Fruit fly (Drosophila melanogaster) whole organism, prepupa: Measurements from ENCODE around the gene Dhdds.

ENCODE experiments used
- Blimp-1 ChIP-seq: fragments of 200-800 bp; sonication (Bioruptor generic); optimal IDR thresholded peaks from 3 replicates; lab custom pipeline; 2017; ENCODE audit warnings: missing biosample characterization, missing genetic modification characterization, mild to moderate bottlenecking, moderate library complexity, missing genetic modification reagents
- CG10631 ChIP-seq: fragments of 200-800 bp; sonication (Bioruptor generic); optimal IDR thresholded peaks from 2 replicates; lab custom pipeline; 2016; ENCODE audit warnings: missing biosample characterization, missing genetic modification characterization
- CG10669 ChIP-seq: fragments of 200-800 bp; sonication (Bioruptor generic); optimal IDR thresholded peaks from 3 replicates; lab custom pipeline; 2018; ENCODE audit warnings: missing biosample characterization, mild to moderate bottlenecking, missing genetic modification characterization, moderate library complexity
- CG11902 ChIP-seq: fragments of 200-800 bp; sonication (Bioruptor generic); optimal IDR thresholded peaks from 3 replicates; lab custom pipeline; 2016; ENCODE audit warnings: missing biosample characterization, missing genetic modification characterization
- CG3032 ChIP-seq: fragments of 200-800 bp; optimal IDR thresholded peaks from 2 replicates; lab custom pipeline; 2019; ENCODE audit warnings: missing biosample characterization, mild to moderate bottlenecking, missing genetic modification characterization, moderate library complexity
- CG31627 ChIP-seq: fragments of 200-800 bp; sonication (Bioruptor generic); optimal IDR thresholded peaks from 3 replicates; lab custom pipeline; 2016; ENCODE audit warnings: missing biosample characterization, missing genetic modification characterization
- CG32006 ChIP-seq: fragments of 200-800 bp; sonication (Bioruptor generic); optimal IDR thresholded peaks from 3 replicates; lab custom pipeline; 2017; ENCODE audit warnings: missing biosample characterization, mild to moderate bottlenecking, missing genetic modification characterization
- CG34406 ChIP-seq: fragments of 200-800 bp; sonication (Bioruptor generic); optimal IDR thresholded peaks from 3 replicates; lab custom pipeline; 2016; ENCODE audit warnings: missing biosample characterization, missing genetic modification characterization
- CG3919 ChIP-seq: fragments of 200-800 bp; sonication (Bioruptor generic); optimal IDR thresholded peaks from 3 replicates; lab custom pipeline; 2016; ENCODE audit warnings: missing biosample characterization, missing genetic modification characterization
- CG4318 ChIP-seq: fragments of 200-800 bp; sonication (Bioruptor generic); optimal IDR thresholded peaks from 3 replicates; lab custom pipeline; 2017; ENCODE audit warnings: missing biosample characterization, mild to moderate bottlenecking, missing genetic modification characterization
- CG6276 ChIP-seq: fragments of 200-800 bp; sonication (Bioruptor generic); optimal IDR thresholded peaks from 2 replicates; lab custom pipeline; 2017; ENCODE audit warnings: missing biosample characterization, mild to moderate bottlenecking, missing genetic modification characterization
- CG6792 ChIP-seq: fragments of 200-800 bp; sonication (Bioruptor generic); optimal IDR thresholded peaks from 3 replicates; lab custom pipeline; 2016; ENCODE audit warnings: missing biosample characterization, missing genetic modification characterization
- CG6808 ChIP-seq: fragments of 200-800 bp; sonication (Bioruptor generic); optimal IDR thresholded peaks from 3 replicates; lab custom pipeline; 2017; ENCODE audit warnings: missing biosample characterization, missing genetic modification characterization, mild to moderate bottlenecking, moderate library complexity, missing genetic modification reagents
- CG6854 ChIP-seq: fragments of 200-800 bp; sonication (Bioruptor generic); optimal IDR thresholded peaks from 2 replicates; lab custom pipeline; 2017; ENCODE audit warnings: missing biosample characterization, mild to moderate bottlenecking, missing genetic modification characterization
- CG7368 ChIP-seq: fragments of 200-800 bp; sonication (Bioruptor generic); optimal IDR thresholded peaks from 3 replicates; lab custom pipeline; 2016; ENCODE audit warnings: missing biosample characterization, missing genetic modification characterization
- CG8119 ChIP-seq: fragments of 200-800 bp; sonication (Bioruptor generic); IDR thresholded peaks from 3 replicates; pipeline ENCODE4 v1.3.6; 2022; ENCODE audit warnings: missing biosample characterization, missing genetic modification characterization
- CG8319 ChIP-seq: fragments of 200-800 bp; sonication (Bioruptor generic); optimal IDR thresholded peaks from 3 replicates; lab custom pipeline; 2016; ENCODE audit warnings: missing biosample characterization, missing genetic modification characterization
- CG8632 ChIP-seq: fragments of 200-800 bp; sonication (Bioruptor generic); optimal IDR thresholded peaks from 3 replicates; lab custom pipeline; 2016; ENCODE audit warnings: missing biosample characterization, missing genetic modification characterization
- Eip75B ChIP-seq: fragments of 200-800 bp; sonication (Bioruptor generic); optimal IDR thresholded peaks from 3 replicates; lab custom pipeline; 2016; ENCODE audit warnings: missing biosample characterization, missing genetic modification characterization
- Eip78C ChIP-seq: fragments of 200-800 bp; sonication (Bioruptor generic); peaks from one replicate; lab custom pipeline; 2016; ENCODE audit warnings: missing biosample characterization, missing genetic modification characterization
- Eip93F ChIP-seq: fragments of 200-800 bp; sonication (Bioruptor generic); optimal IDR thresholded peaks from 2 replicates; lab custom pipeline; 2016; ENCODE audit warnings: missing biosample characterization, mild to moderate bottlenecking, missing genetic modification characterization
- Ets21C ChIP-seq: fragments of 200-800 bp; sonication (Bioruptor generic); optimal IDR thresholded peaks from 3 replicates; lab custom pipeline; 2016; ENCODE audit warnings: missing biosample characterization, missing genetic modification characterization
- Ets96B ChIP-seq: fragments of 200-800 bp; optimal IDR thresholded peaks from 2 replicates; lab custom pipeline; 2019; ENCODE audit warnings: missing biosample characterization, mild to moderate bottlenecking, missing genetic modification characterization, moderate library complexity
- Gug ChIP-seq: fragments of 200-800 bp; sonication (Bioruptor generic); IDR thresholded peaks from 2 replicates; pipeline ENCODE4 v1.3.6; 2022; ENCODE audit warnings: missing biosample characterization, missing genetic modification characterization
- Hr38 ChIP-seq: sonication (Bioruptor generic); optimal IDR thresholded peaks from 2 replicates; lab custom pipeline; 2016; ENCODE audit warnings: missing biosample characterization, missing genetic modification characterization
- Hr39 ChIP-seq: fragments of 200-800 bp; sonication (Bioruptor generic); optimal IDR thresholded peaks from 2 replicates; lab custom pipeline; 2016; ENCODE audit warnings: missing biosample characterization, missing genetic modification characterization
- Hr4 ChIP-seq: fragments of 200-800 bp; sonication (Bioruptor generic); optimal IDR thresholded peaks from 3 replicates; lab custom pipeline; 2016; ENCODE audit warnings: missing biosample characterization, missing genetic modification characterization
- Lpt ChIP-seq: fragments of 200-800 bp; sonication (Bioruptor generic); optimal IDR thresholded peaks from 3 replicates; lab custom pipeline; 2016; ENCODE audit warnings: missing biosample characterization, missing genetic modification characterization
- OdsH ChIP-seq: fragments of 200-800 bp; sonication (Bioruptor generic); optimal IDR thresholded peaks from 3 replicates; lab custom pipeline; 2016; ENCODE audit warnings: missing biosample characterization, missing genetic modification characterization
- Smox ChIP-seq: fragments of 200-800 bp; sonication (Bioruptor generic); optimal IDR thresholded peaks from 3 replicates; lab custom pipeline; 2016; ENCODE audit warnings: missing biosample characterization, missing genetic modification characterization
- Sox102F ChIP-seq: fragments of 200-800 bp; sonication (Bioruptor generic); optimal IDR thresholded peaks from 2 replicates; lab custom pipeline; 2016; ENCODE audit warnings: missing biosample characterization, mild to moderate bottlenecking, missing genetic modification characterization
- Sox14 ChIP-seq: fragments of 200-800 bp; sonication (Bioruptor generic); optimal IDR thresholded peaks from 3 replicates; lab custom pipeline; 2016; ENCODE audit warnings: missing biosample characterization, missing genetic modification characterization
- Sox15 ChIP-seq: fragments of 200-800 bp; sonication (Bioruptor generic); optimal IDR thresholded peaks from 3 replicates; lab custom pipeline; 2016; ENCODE audit warnings: missing biosample characterization, missing genetic modification characterization
- achi ChIP-seq: fragments of 200-800 bp; sonication (Bioruptor generic); optimal IDR thresholded peaks from 3 replicates; lab custom pipeline; 2016; ENCODE audit warnings: missing biosample characterization, missing genetic modification characterization
- dac ChIP-seq: fragments of 200-800 bp; sonication (Bioruptor generic); optimal IDR thresholded peaks from 2 replicates; lab custom pipeline; 2017; ENCODE audit warnings: missing biosample characterization, mild to moderate bottlenecking, missing genetic modification characterization
- dsx ChIP-seq: fragments of 200-800 bp; optimal IDR thresholded peaks from 3 replicates; lab custom pipeline; 2019; ENCODE audit warnings: missing biosample characterization, mild to moderate bottlenecking, missing genetic modification characterization, moderate library complexity; ENCODE audit not compliant: poor library complexity, severe bottlenecking
- eg ChIP-seq: fragments of 200-800 bp; sonication (Bioruptor generic); IDR thresholded peaks from 3 replicates; pipeline ENCODE4 v1.3.6; 2022; ENCODE audit warnings: missing biosample characterization, missing genetic modification characterization
- esn ChIP-seq: fragments of 200-800 bp; sonication (Bioruptor generic); optimal IDR thresholded peaks from 2 replicates; lab custom pipeline; 2016; ENCODE audit warnings: missing biosample characterization, mild to moderate bottlenecking, missing genetic modification characterization, moderate library complexity
- fd85E ChIP-seq: fragments of 200-800 bp; sonication (Bioruptor generic); optimal IDR thresholded peaks from 3 replicates; lab custom pipeline; 2016; ENCODE audit warnings: missing biosample characterization, missing genetic modification characterization
- lz ChIP-seq: fragments of 200-800 bp; sonication (Bioruptor generic); optimal IDR thresholded peaks from 3 replicates; lab custom pipeline; 2016; ENCODE audit warnings: missing biosample characterization, missing genetic modification characterization
- pdm3 ChIP-seq: fragments of 200-800 bp; sonication (Bioruptor generic); optimal IDR thresholded peaks from 3 replicates; lab custom pipeline; 2016; ENCODE audit warnings: missing biosample characterization, missing genetic modification characterization
- spab ChIP-seq: fragments of 200-800 bp; sonication (Bioruptor generic); optimal IDR thresholded peaks from 2 replicates; lab custom pipeline; 2017; ENCODE audit warnings: missing biosample characterization, mild to moderate bottlenecking, missing genetic modification characterization, missing genetic modification reagents
- ss ChIP-seq, 2 experiments: fragments of 200-800 bp; sonication (Bioruptor generic); optimal IDR thresholded peaks; 2 replicates in 1 of 2; 3 replicates in 1 of 2; lab custom pipeline; 2017 to 2018; ENCODE audit warnings: mild to moderate bottlenecking in 2 of 2, missing biosample characterization in 2 of 2, missing genetic modification characterization in 2 of 2, moderate library complexity in 1 of 2
- svp ChIP-seq: fragments of 200-800 bp; sonication (Bioruptor generic); peaks from one replicate; lab custom pipeline; 2016; ENCODE audit warnings: missing biosample characterization, missing genetic modification characterization
- topi ChIP-seq: fragments of 200-800 bp; sonication (Bioruptor generic); optimal IDR thresholded peaks from 3 replicates; lab custom pipeline; 2016; ENCODE audit warnings: missing biosample characterization, missing genetic modification characterization
- vri ChIP-seq: fragments of 200-800 bp; sonication (Bioruptor generic); optimal IDR thresholded peaks from 3 replicates; lab custom pipeline; 2016; ENCODE audit warnings: missing biosample characterization, mild to moderate bottlenecking, missing genetic modification characterization

Dhdds gene

dm6 chrX:7946858-7947313, 13.7 kb upstream of the Dhdds start, which contains the start of gene orion (continued):
- no peak for TF ChIP-seq pdm3
- peak; percentile 92 for TF ChIP-seq Sox14 (GFP tag; lab: Kevin White, UChicago)
- TF ChIP-seq Ets21C (GFP tag; lab: Kevin White, UChicago), result no peak
- TF ChIP-seq CG3032, result peak; percentile 64
- no peak for TF ChIP-seq Hr38
- peak; percentile 84 for TF ChIP-seq Eip78C (GFP tag; lab: Kevin White, UChicago)
- TF ChIP-seq CG8632 (GFP tag; lab: Kevin White, UChicago), result peak; percentile 31
- TF ChIP-seq CG7368 (GFP tag; lab: Kevin White, UChicago), result peak; percentile 9

- TF ChIP-seq CG7368 (GFP tag; lab: Kevin White, UChicago) (peak; percentile 61), CG6276 (GFP tag; lab: Kevin White, UChicago) (peak; percentile 51), CG3032 (peak; percentile 54), Sox102F (GFP tag; lab: Kevin White, UChicago) (peak; percentile 72), OdsH (GFP tag; lab: Kevin White, UChicago) (peak; percentile 55), CG6808 (peak; percentile 54), CG10669 (GFP tag; lab: Kevin White, UChicago) (peak; percentile 61), Smox (peak; percentile 68), Hr38 (no peak), Hr39 (GFP tag; lab: Kevin White, UChicago) (peak; percentile 72), CG8119 (peak; percentile 47; the same call in 2 of the 3 replicates), CG4318 (peak; percentile 43), topi (peak; percentile 75), Blimp-1 (GFP tag; lab: Kevin White, UChicago) (peak; percentile 55), Gug (GFP tag; lab: Robert Waterston, UW) (peak; percentile 29; the same call in 1 of the 2 replicates), lz (GFP tag; lab: Kevin White, UChicago) (peak; percentile 77), Sox14 (GFP tag; lab: Kevin White, UChicago) (peak; percentile 66), CG11902 (peak; percentile 29), CG6854 (GFP tag; lab: Kevin White, UChicago) (peak; percentile 35), Ets96B (tag; lab: Kevin White, UChicago) (peak; percentile 43), dsx (GFP tag; lab: Kevin White, UChicago) (peak; percentile 64), vri (GFP tag; lab: Kevin White, UChicago) (peak; percentile 88), CG31627 (GFP tag; lab: Kevin White, UChicago) (peak; percentile 75), CG8319 (peak; percentile 40), CG6792 (GFP tag; lab: Kevin White, UChicago) (peak; percentile 60), Eip75B (GFP tag; lab: Kevin White, UChicago) (peak; percentile 57), CG32006 (GFP tag; lab: Kevin White, UChicago) (peak; percentile 71), ss (GFP tag; optimal IDR thresholded peaks at IDR 0.05; lab: Kevin White, UChicago) (peak; percentile 33 to 60), dac (peak; percentile 41), spab (peak; percentile 34), esn (GFP tag; lab: Kevin White, UChicago) (peak; percentile 69), CG34406 (GFP tag; lab: Kevin White, UChicago) (peak; percentile 49), Ets21C (GFP tag; lab: Kevin White, UChicago) (peak; percentile 67), fd85E (GFP tag; lab: Kevin White, UChicago) (no peak), CG3919 (GFP tag; lab: Kevin White, UChicago) (peak; percentile 47), achi (peak; percentile 65), Hr4 (GFP tag; lab: Kevin White, UChicago) (peak; percentile 68), Lpt (GFP tag; lab: Kevin White, UChicago) (peak; percentile 48), pdm3 (peak; percentile 61), svp (peak; percentile 93), eg (GFP tag; lab: Robert Waterston, UW) (peak; percentile 69), Eip93F (GFP tag; lab: Kevin White, UChicago) (peak; percentile 54), Sox15 (GFP tag; lab: Kevin White, UChicago) (peak; percentile 39), CG10631 (GFP tag; lab: Kevin White, UChicago) (peak; percentile 66)
Observed at dm6 chrX:7944772-7945722, 11.9 kb upstream of the Dhdds start.
